Worm (Caenorhabditis elegans) whole organism, L1 larva: ENCODE measurements around the gene T13C5.6.

Experiments
- C34B4.2 ChIP-seq: sonication (generic microtip); optimal IDR thresholded peaks from 2 replicates; lab custom pipeline; 2017; ENCODE audit warnings: mild to moderate bottlenecking, missing genetic modification characterization, missing compliant biosample characterization
- F16B12.6 ChIP-seq: fragments of 150-350 bp; optimal IDR thresholded peaks from 2 replicates; lab custom pipeline; 2014; ENCODE audit warnings: missing biosample characterization, missing genetic modification characterization
- Y116A8C.19 ChIP-seq: sonication (generic microtip); optimal IDR thresholded peaks from 2 replicates; lab custom pipeline; 2016; ENCODE audit warnings: missing compliant biosample characterization, missing genetic modification characterization, borderline replicate concordance
- aha-1 ChIP-seq: fragments of 150-350 bp; optimal IDR thresholded peaks from 2 replicates; lab custom pipeline; 2014; ENCODE audit warnings: missing biosample characterization, missing genetic modification characterization
- alr-1 ChIP-seq: fragments of 200-800 bp; sonication (Bioruptor generic); optimal IDR thresholded peaks from 2 replicates; lab custom pipeline; 2018; ENCODE audit warnings: borderline replicate concordance, mild to moderate bottlenecking, missing genetic modification characterization, missing compliant biosample characterization
- ceh-8 ChIP-seq: fragments of 200-800 bp; sonication (Bioruptor generic); optimal IDR thresholded peaks from 2 replicates; lab custom pipeline; 2018; ENCODE audit warnings: mild to moderate bottlenecking, missing genetic modification characterization, moderate library complexity, missing compliant biosample characterization
- ceh-90 ChIP-seq: sonication (generic microtip); optimal IDR thresholded peaks from 2 replicates; lab custom pipeline; 2016; ENCODE audit warnings: missing genetic modification characterization, missing compliant biosample characterization
- dpl-1 ChIP-seq, 3 experiments: fragments of 150-350 bp in 2 of 3; sonication (generic microtip) in 1 of 3; optimal IDR thresholded peaks; 2 replicates each; lab custom pipeline; 2014 to 2017; ENCODE audit warnings: missing biosample characterization in 3 of 3, missing genetic modification characterization in 3 of 3, missing genetic modification reagents in 3 of 3
- dsc-1 ChIP-seq: sonication (generic microtip); optimal IDR thresholded peaks from 2 replicates; lab custom pipeline; 2016; ENCODE audit warnings: mild to moderate bottlenecking, missing genetic modification characterization, missing compliant biosample characterization
- efl-1 ChIP-seq, 4 experiments: fragments of 150-350 bp; optimal IDR thresholded peaks in 3 of 4; peaks in 1 of 4; 1 replicate in 1 of 4; 2 replicates in 3 of 4; lab custom pipeline; 2014; ENCODE audit warnings: missing biosample characterization in 2 of 4, missing genetic modification characterization in 2 of 4, missing genetic modification reagents in 2 of 4
- efl-3 ChIP-seq: fragments of 200-800 bp; sonication (Bioruptor generic); optimal IDR thresholded peaks from 2 replicates; lab custom pipeline; 2018; ENCODE audit warnings: mild to moderate bottlenecking, missing genetic modification characterization, missing compliant biosample characterization
- egl-13 ChIP-seq: sonication (generic microtip); optimal IDR thresholded peaks from 2 replicates; lab custom pipeline; 2016; ENCODE audit warnings: missing genotype, missing genetic modification reagents, missing genetic modification characterization, missing compliant biosample characterization
- egl-27 ChIP-seq, 2 experiments: fragments of 150-350 bp in 1 of 2; sonication (generic microtip); optimal IDR thresholded peaks; 3 replicates each; lab custom pipeline; 2017 to 2018; ENCODE audit warnings: missing biosample characterization in 2 of 2, missing genetic modification characterization in 2 of 2, missing genetic modification reagents in 2 of 2
- elt-3 ChIP-seq, 6 experiments: fragments of 150-350 bp in 1 of 6; sonication (generic microtip); optimal IDR thresholded peaks; 2 replicates each; lab custom pipeline; 2017 to 2018; ENCODE audit warnings: missing biosample characterization in 6 of 6, missing genetic modification characterization in 6 of 6, inconsistent platforms in 1 of 6
- fkh-4 ChIP-seq: sonication (generic microtip); optimal IDR thresholded peaks from 2 replicates; lab custom pipeline; 2016; ENCODE audit warnings: missing compliant biosample characterization, missing genetic modification characterization, borderline replicate concordance
- hlh-4 ChIP-seq: sonication (generic microtip); optimal IDR thresholded peaks from 2 replicates; lab custom pipeline; 2016; ENCODE audit warnings: mild to moderate bottlenecking, missing genetic modification characterization, missing compliant biosample characterization
- hpl-2 ChIP-seq: fragments of 150-350 bp; optimal IDR thresholded peaks from 2 replicates; lab custom pipeline; 2014; ENCODE audit warnings: missing biosample characterization, missing genetic modification reagents, missing genetic modification characterization
- jun-1 ChIP-seq: fragments of 150-350 bp; optimal IDR thresholded peaks from 2 replicates; lab custom pipeline; 2014; ENCODE audit warnings: missing biosample characterization, missing genetic modification reagents, missing genetic modification characterization
- lin-15B ChIP-seq: fragments of 150-350 bp; sonication (generic microtip); optimal IDR thresholded peaks from 3 replicates; lab custom pipeline; 2014; ENCODE audit warnings: missing biosample characterization, missing genetic modification characterization
- lir-3 ChIP-seq: sonication (generic microtip); optimal IDR thresholded peaks from 2 replicates; lab custom pipeline; 2016; ENCODE audit warnings: mild to moderate bottlenecking, missing genetic modification characterization, moderate library complexity, missing compliant biosample characterization; ENCODE audit not compliant: poor library complexity
- mab-9 ChIP-seq: fragments of 200-800 bp; sonication (Bioruptor generic); IDR thresholded peaks from 2 replicates; pipeline ENCODE4 v1.3.6; 2022; ENCODE audit warnings: missing genetic modification reagents, missing genetic modification characterization, missing compliant biosample characterization
- mdl-1 ChIP-seq, 2 experiments: fragments of 150-350 bp; optimal IDR thresholded peaks; 2 replicates each; lab custom pipeline; 2014 to 2017; ENCODE audit warnings: missing biosample characterization in 2 of 2, missing genetic modification characterization in 2 of 2, inconsistent platforms in 1 of 2
- nhr-12 ChIP-seq: sonication (generic microtip); optimal IDR thresholded peaks from 2 replicates; lab custom pipeline; 2017; ENCODE audit warnings: missing biosample characterization, missing genetic modification characterization
- nhr-19 ChIP-seq: fragments of 200-800 bp; sonication (Bioruptor generic); conservative IDR thresholded peaks from 2 replicates; pipeline ENCODE4 v1.3.6; 2022; ENCODE audit warnings: missing genetic modification characterization, missing compliant biosample characterization
- nhr-20 ChIP-seq: sonication (generic microtip); optimal IDR thresholded peaks from 2 replicates; lab custom pipeline; 2016; ENCODE audit warnings: mild to moderate bottlenecking, missing genetic modification characterization, missing compliant biosample characterization
- nhr-237 ChIP-seq: fragments of 150-350 bp; optimal IDR thresholded peaks from 2 replicates; lab custom pipeline; 2014; ENCODE audit warnings: missing biosample characterization, missing genetic modification characterization
- nhr-71 ChIP-seq: sonication (generic microtip); optimal IDR thresholded peaks from 2 replicates; lab custom pipeline; 2016; ENCODE audit warnings: mild to moderate bottlenecking, missing genetic modification characterization, moderate library complexity, missing compliant biosample characterization
- nhr-85 ChIP-seq: sonication (generic microtip); peaks from one replicate; lab custom pipeline; 2016; ENCODE audit warnings: missing genetic modification characterization, inconsistent platforms, missing compliant biosample characterization
- pag-3 ChIP-seq: sonication (generic microtip); optimal IDR thresholded peaks from 2 replicates; lab custom pipeline; 2017; ENCODE audit warnings: missing genetic modification characterization, mild to moderate bottlenecking, missing compliant biosample characterization, antibody characterized with exemption, borderline replicate concordance; ENCODE audit not compliant: insufficient read depth
- pqm-1 ChIP-seq: sonication (generic microtip); optimal IDR thresholded peaks from 3 replicates; lab custom pipeline; 2017; ENCODE audit warnings: missing biosample characterization, missing genetic modification characterization
- skn-1 ChIP-seq: fragments of 150-350 bp; optimal IDR thresholded peaks from 2 replicates; lab custom pipeline; 2014; ENCODE audit warnings: missing biosample characterization, missing genetic modification characterization
- snu-23 ChIP-seq: sonication (generic microtip); optimal IDR thresholded peaks from 2 replicates; lab custom pipeline; 2016; ENCODE audit warnings: missing genetic modification characterization, missing compliant biosample characterization
- sptf-1 ChIP-seq: fragments of 150-350 bp; optimal IDR thresholded peaks from 2 replicates; lab custom pipeline; 2014; ENCODE audit warnings: missing biosample characterization, missing genetic modification characterization
- swsn-7 ChIP-seq: sonication (generic microtip); optimal IDR thresholded peaks from 2 replicates; lab custom pipeline; 2016; ENCODE audit warnings: missing genetic modification characterization, missing compliant biosample characterization
- tbx-2 ChIP-seq: sonication (generic microtip); optimal IDR thresholded peaks from 2 replicates; lab custom pipeline; 2016; ENCODE audit warnings: missing genetic modification characterization, missing compliant biosample characterization
- tlp-1 ChIP-seq: fragments of 150-350 bp; optimal IDR thresholded peaks from 2 replicates; lab custom pipeline; 2014; ENCODE audit warnings: missing biosample characterization, missing genetic modification characterization
- vab-15 ChIP-seq: sonication (generic microtip); optimal IDR thresholded peaks from 2 replicates; lab custom pipeline; 2017; ENCODE audit warnings: missing genotype, mild to moderate bottlenecking, missing genetic modification characterization, missing compliant biosample characterization
- xbp-1 ChIP-seq: sonication (generic microtip); optimal IDR thresholded peaks from 2 replicates; lab custom pipeline; 2016; ENCODE audit warnings: missing genetic modification characterization, missing compliant biosample characterization
- ztf-11 ChIP-seq, 2 experiments: sonication (generic microtip); optimal IDR thresholded peaks; 2 replicates each; lab custom pipeline; 2016 to 2017; ENCODE audit warnings: missing genetic modification characterization in 2 of 2, missing biosample characterization in 1 of 2, missing compliant biosample characterization in 1 of 2

The T13C5.6 gene

DNA sequence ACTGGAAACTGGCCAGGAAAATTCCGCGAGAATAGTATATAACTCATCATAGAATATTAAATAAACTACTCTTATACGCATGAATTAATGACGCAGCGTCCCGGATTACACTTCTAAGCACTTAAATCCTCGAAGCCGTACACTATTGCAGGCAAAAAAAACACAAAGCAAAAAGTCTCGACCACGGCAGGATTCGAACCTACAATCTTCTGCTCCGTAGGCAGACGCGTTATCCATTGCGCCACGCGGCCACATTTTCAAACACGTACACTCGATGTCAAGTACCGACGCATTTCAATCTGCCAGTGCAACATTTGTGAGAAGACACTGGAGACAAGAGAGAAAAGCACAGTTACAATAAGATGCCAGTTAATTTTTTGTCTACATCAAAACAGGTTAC is 12.4 kb upstream of the T13C5.6 start (continued):
- TF ChIP-seq lir-3 (tag; lab: Kevin White, UChicago), result peak; percentile 23
- peak; percentile 72 for TF ChIP-seq nhr-71 (tag; lab: Kevin White, UChicago)
- TF ChIP-seq mab-9, result no peak
- TF ChIP-seq skn-1, result peak; percentile 23
- peak; percentile 64 for TF ChIP-seq xbp-1 (tag; lab: Kevin White, UChicago)
- peak; percentile 23 for TF ChIP-seq jun-1 (tag; lab: Kevin White, UChicago)
- TF ChIP-seq F16B12.6 (tag; lab: Kevin White, UChicago), result no peak
- TF ChIP-seq Y116A8C.19, result no peak
- no peak for TF ChIP-seq aha-1 (tag; lab: Kevin White, UChicago)
- no peak for TF ChIP-seq dpl-1 (GFP tag; optimal IDR thresholded peaks at IDR 0.05; lab: Kevin White, UChicago)
- peak; percentile 65 for TF ChIP-seq nhr-20
- no peak for TF ChIP-seq ceh-90
- no peak for TF ChIP-seq fkh-4 (tag; lab: Kevin White, UChicago)
- TF ChIP-seq mdl-1 (tag; optimal IDR thresholded peaks at IDR 0.05; lab: Kevin White, UChicago), result peak in 1 of 2 experiments; percentile 52
- no peak for TF ChIP-seq lin-15B (tag; lab: Kevin White, UChicago)
- no peak for TF ChIP-seq tlp-1 (tag; lab: Kevin White, UChicago)
- TF ChIP-seq hpl-2 (GFP tag; lab: Kevin White, UChicago), result no peak
- TF ChIP-seq nhr-19 (GFP tag; lab: Robert Waterston, UW), result peak; percentile 72
- no peak for TF ChIP-seq ztf-11 (tag; optimal IDR thresholded peaks at IDR 0.05; lab: Kevin White, UChicago)
- no peak for TF ChIP-seq ceh-8 (GFP tag; lab: Kevin White, UChicago)
- TF ChIP-seq C34B4.2 (tag; lab: Kevin White, UChicago), result no peak
- no peak for TF ChIP-seq egl-13 (tag; lab: Kevin White, UChicago)
- TF ChIP-seq sptf-1 (tag; lab: Kevin White, UChicago), result no peak
- TF ChIP-seq dsc-1 (tag; lab: Kevin White, UChicago), result peak; percentile 72
- no peak for TF ChIP-seq alr-1 (tag; lab: Kevin White, UChicago)
- TF ChIP-seq vab-15 (tag; lab: Kevin White, UChicago), result no peak
- TF ChIP-seq efl-3 (GFP tag; lab: Kevin White, UChicago), result no peak
- TF ChIP-seq nhr-12 (tag; lab: Kevin White, UChicago), result no peak
- TF ChIP-seq elt-3 (tag; optimal IDR thresholded peaks at IDR 0.05; lab: Kevin White, UChicago), result peak in 1 of 6 experiments; percentile 58
- TF ChIP-seq pqm-1 (tag; lab: Kevin White, UChicago), result no peak

- TF ChIP-seq snu-23 (GFP tag; lab: Kevin White, UChicago), result no peak
- TF ChIP-seq nhr-237 (tag; lab: Kevin White, UChicago), result no peak
- no peak for TF ChIP-seq mab-9
- TF ChIP-seq pag-3 (tag; lab: Kevin White, UChicago), result no peak
- no peak for TF ChIP-seq swsn-7 (tag; lab: Kevin White, UChicago)
- no peak for TF ChIP-seq ceh-90
- TF ChIP-seq egl-27 (tag; optimal IDR thresholded peaks at IDR 0.05; lab: Kevin White, UChicago), result no peak
Observed at ce11 chrX:6216551-6216950, 9.1 kb upstream of the T13C5.6 start, which contains the start of gene lrch-1. TSS of gene lrch-1 (minus strand) at chrX:6216651.

ce11 chrX:6211322-6211820 is 3.9 kb upstream of the T13C5.6 start:
- TF ChIP-seq hlh-4 (tag; lab: Kevin White, UChicago) (no peak), tbx-2 (no peak), nhr-85 (tag; lab: Kevin White, UChicago) (no peak), ztf-11 (tag; optimal IDR thresholded peaks at IDR 0.05; lab: Kevin White, UChicago) (no peak), efl-1 (optimal IDR thresholded peaks at IDR 0.05; lab: Kevin White, UChicago) (no peak), efl-1 (GFP tag; optimal IDR thresholded peaks at IDR 0.05 in 1 of 2; lab: Kevin White, UChicago) (peak in 1 of 2 experiments; percentile 45)
